Fruit fly (Drosophila melanogaster) whole organism, embryonic: ENCODE data around the gene Eip75B.

Experiments used
- Adf1 ChIP-seq: fragments of 200-800 bp; sonication (Bioruptor generic); IDR thresholded peaks from 2 replicates; pipeline ENCODE4 v1.3.6; 2022; ENCODE audit warnings: missing biosample characterization, missing genetic modification characterization
- Bdp1 ChIP-seq: fragments of 200-800 bp; sonication (Bioruptor generic); optimal IDR thresholded peaks from 3 replicates; lab custom pipeline; 2016; ENCODE audit warnings: missing biosample characterization, missing genetic modification characterization
- CG10267 ChIP-seq: fragments of 200-800 bp; sonication (Bioruptor generic); optimal IDR thresholded peaks from 2 replicates; lab custom pipeline; 2018; ENCODE audit warnings: missing biosample characterization, mild to moderate bottlenecking, missing genetic modification characterization, moderate library complexity
- CG10321 ChIP-seq: fragments of 200-800 bp; sonication (Bioruptor generic); IDR thresholded peaks from 2 replicates; pipeline ENCODE4 v1.3.6; 2022; ENCODE audit warnings: missing biosample characterization, missing genetic modification characterization
- CG10979 ChIP-seq: fragments of 200-800 bp; sonication (Bioruptor generic); optimal IDR thresholded peaks from 2 replicates; lab custom pipeline; 2018; ENCODE audit warnings: missing biosample characterization, mild to moderate bottlenecking, missing genetic modification characterization, moderate library complexity
- CG11695 ChIP-seq: fragments of 200-800 bp; sonication (Bioruptor generic); IDR thresholded peaks from 3 replicates; pipeline ENCODE4 v1.3.6; 2022; ENCODE audit warnings: missing biosample characterization, missing genetic modification characterization
- CG12391 ChIP-seq: fragments of 200-800 bp; sonication (Bioruptor generic); optimal IDR thresholded peaks from 3 replicates; lab custom pipeline; 2018; ENCODE audit warnings: missing biosample characterization, mild to moderate bottlenecking, missing genetic modification characterization, moderate library complexity
- CG12769 ChIP-seq: fragments of 200-800 bp; sonication (Bioruptor generic); optimal IDR thresholded peaks from 2 replicates; lab custom pipeline; 2019; ENCODE audit warnings: missing biosample characterization, mild to moderate bottlenecking, missing genetic modification characterization, moderate library complexity
- CG13624 ChIP-seq: fragments of 200-800 bp; sonication (Bioruptor generic); optimal IDR thresholded peaks from 2 replicates; lab custom pipeline; 2016; ENCODE audit warnings: missing biosample characterization, missing genetic modification characterization
- CG14050 ChIP-seq: fragments of 200-800 bp; sonication (Bioruptor generic); IDR thresholded peaks from 3 replicates; pipeline ENCODE4 v1.3.6; 2022; ENCODE audit warnings: missing biosample characterization, missing genetic modification characterization
- CG2199 ChIP-seq: fragments of 200-800 bp; sonication (Bioruptor generic); IDR thresholded peaks from 3 replicates; pipeline ENCODE4 v1.3.6; 2022; ENCODE audit warnings: missing biosample characterization, missing genetic modification characterization
- CG2889 ChIP-seq: fragments of 200-800 bp; sonication (Bioruptor generic); IDR thresholded peaks from 3 replicates; pipeline ENCODE4 v1.3.6; 2022; ENCODE audit warnings: missing biosample characterization, missing genetic modification characterization
- CG34224 ChIP-seq: fragments of 200-800 bp; sonication (Bioruptor generic); IDR thresholded peaks from 3 replicates; pipeline ENCODE4 v1.3.6; 2022; ENCODE audit warnings: missing biosample characterization, missing genetic modification characterization; ENCODE audit not compliant: partially characterized antibody
- CG3726 ChIP-seq: fragments of 200-800 bp; sonication (Bioruptor generic); IDR thresholded peaks from 3 replicates; pipeline ENCODE4, ENCODE4 v1.3.6; 2022; ENCODE audit warnings: missing biosample characterization, missing genetic modification characterization
- CG5245 ChIP-seq: fragments of 200-800 bp; sonication (Bioruptor generic); optimal IDR thresholded peaks from 3 replicates; lab custom pipeline; 2016; ENCODE audit warnings: missing biosample characterization, missing genetic modification characterization
- CG9817 ChIP-seq: fragments of 200-800 bp; sonication (Bioruptor generic); optimal IDR thresholded peaks from 2 replicates; lab custom pipeline; 2018; ENCODE audit warnings: missing biosample characterization, mild to moderate bottlenecking, missing genetic modification characterization, moderate library complexity
- Camta ChIP-seq: fragments of 200-800 bp; sonication (Bioruptor generic); optimal IDR thresholded peaks from 2 replicates; lab custom pipeline; 2016; ENCODE audit warnings: missing biosample characterization, missing genetic modification characterization
- Dek ChIP-seq: fragments of 200-800 bp; sonication (Bioruptor generic); optimal IDR thresholded peaks from 3 replicates; lab custom pipeline; 2019; ENCODE audit warnings: missing biosample characterization, mild to moderate bottlenecking, missing genetic modification characterization, moderate library complexity
- Doc3 ChIP-seq: fragments of 200-800 bp; sonication (Bioruptor generic); IDR thresholded peaks from 3 replicates; pipeline ENCODE4 v1.3.6; 2022; ENCODE audit warnings: missing biosample characterization, missing genetic modification characterization; ENCODE audit not compliant: partially characterized antibody
- Ets65A ChIP-seq: fragments of 200-800 bp; sonication (Bioruptor generic); peaks from one replicate; lab custom pipeline; 2016; ENCODE audit warnings: missing biosample characterization, missing genetic modification characterization
- Fer1 ChIP-seq: fragments of 200-800 bp; sonication (Bioruptor generic); optimal IDR thresholded peaks from 2 replicates; lab custom pipeline; 2017; ENCODE audit warnings: missing biosample characterization, mild to moderate bottlenecking, missing genetic modification characterization
- Gug ChIP-seq: fragments of 200-800 bp; sonication (Bioruptor generic); IDR thresholded peaks from 4 replicates; pipeline ENCODE4 v1.3.6; 2022; ENCODE audit warnings: missing biosample characterization, missing genetic modification characterization
- HLH4C ChIP-seq: fragments of 200-800 bp; sonication (Bioruptor generic); IDR thresholded peaks from 3 replicates; pipeline ENCODE4 v1.3.6; 2022; ENCODE audit warnings: missing biosample characterization, missing genetic modification characterization; ENCODE audit not compliant: partially characterized antibody
- Hmx ChIP-seq: fragments of 200-800 bp; sonication (Bioruptor generic); optimal IDR thresholded peaks from 2 replicates; lab custom pipeline; 2016; ENCODE audit warnings: missing biosample characterization, missing genetic modification characterization
- Lim3 ChIP-seq: fragments of 200-800 bp; sonication (Bioruptor generic); IDR thresholded peaks from 2 replicates; pipeline ENCODE4 v1.3.6; 2022; ENCODE audit warnings: missing biosample characterization, missing genetic modification characterization
- Nf-YB ChIP-seq: fragments of 200-800 bp; sonication (Bioruptor generic); optimal IDR thresholded peaks from 3 replicates; lab custom pipeline; 2019; ENCODE audit warnings: missing biosample characterization, mild to moderate bottlenecking, missing genetic modification characterization, moderate library complexity
- Rfx ChIP-seq: fragments of 200-800 bp; sonication (Bioruptor generic); IDR thresholded peaks from 2 replicates; pipeline ENCODE4 v1.3.6; 2022; ENCODE audit warnings: missing biosample characterization, missing genetic modification characterization
- YL-1 ChIP-seq: fragments of 200-800 bp; sonication (Bioruptor generic); optimal IDR thresholded peaks from 3 replicates; lab custom pipeline; 2017; ENCODE audit warnings: missing biosample characterization, mild to moderate bottlenecking, missing genetic modification characterization
- ash1 ChIP-seq: fragments of 200-800 bp; sonication (Bioruptor generic); optimal IDR thresholded peaks from 2 replicates; lab custom pipeline; 2018; ENCODE audit warnings: missing biosample characterization, mild to moderate bottlenecking, missing genetic modification characterization
- chm ChIP-seq: fragments of 200-800 bp; sonication (Bioruptor generic); IDR thresholded peaks from 2 replicates; pipeline ENCODE4 v1.3.6; 2022; ENCODE audit warnings: missing biosample characterization, missing genetic modification characterization
- ci ChIP-seq: fragments of 200-800 bp; sonication (Bioruptor generic); IDR thresholded peaks from 3 replicates; pipeline ENCODE4 v1.3.6; 2022; ENCODE audit warnings: missing biosample characterization, missing genetic modification characterization
- dmrt99B ChIP-seq: fragments of 200-800 bp; sonication (Bioruptor generic); optimal IDR thresholded peaks from 2 replicates; lab custom pipeline; 2018; ENCODE audit warnings: missing biosample characterization, mild to moderate bottlenecking, missing genetic modification characterization, moderate library complexity
- gsb ChIP-seq: fragments of 200-800 bp; sonication (Bioruptor generic); IDR thresholded peaks from 2 replicates; pipeline ENCODE4 v1.3.6; 2022; ENCODE audit warnings: missing biosample characterization, missing genetic modification characterization
- her ChIP-seq: fragments of 200-800 bp; sonication (Bioruptor generic); optimal IDR thresholded peaks from 2 replicates; lab custom pipeline; 2016; ENCODE audit warnings: missing biosample characterization, missing genetic modification characterization
- ind ChIP-seq: fragments of 200-800 bp; sonication (Bioruptor generic); optimal IDR thresholded peaks from 3 replicates; lab custom pipeline; 2016; ENCODE audit warnings: missing biosample characterization, missing genetic modification characterization
- nom ChIP-seq: fragments of 200-800 bp; sonication (Bioruptor generic); optimal IDR thresholded peaks from 2 replicates; lab custom pipeline; 2017; ENCODE audit warnings: missing biosample characterization, missing genetic modification characterization, mild to moderate bottlenecking, moderate library complexity, missing genetic modification reagents
- pan ChIP-seq, 4 experiments: fragments of >200 bp in 3 of 4; fragments of 200-800 bp in 1 of 4; sonication (Bioruptor generic) in 1 of 4; optimal IDR thresholded peaks in 3 of 4; IDR thresholded peaks in 1 of 4; 2 replicates each; pipeline versions ENCODE4 v1.3.6 to Lab custom; 2017 to 2022; ENCODE audit warnings: missing biosample characterization in 2 of 4, missing genetic modification characterization in 2 of 4, mixed read lengths in 1 of 4
- phol ChIP-seq: fragments of 200-800 bp; sonication (Bioruptor generic); optimal IDR thresholded peaks from 3 replicates; lab custom pipeline; 2018; ENCODE audit warnings: missing biosample characterization, mild to moderate bottlenecking, missing genetic modification characterization, moderate library complexity
- prd ChIP-seq, 3 experiments: fragments of >200 bp in 2 of 3; fragments of 200-800 bp in 1 of 3; sonication (Bioruptor generic) in 1 of 3; optimal IDR thresholded peaks in 2 of 3; IDR thresholded peaks in 1 of 3; 2 replicates in 2 of 3; 3 replicates in 1 of 3; pipeline versions ENCODE4 v1.3.6 to Lab custom; 2017 to 2022; ENCODE audit warnings: missing biosample characterization in 1 of 3, missing genetic modification characterization in 1 of 3
- pzg ChIP-seq: fragments of 200-800 bp; sonication (Bioruptor generic); optimal IDR thresholded peaks from 3 replicates; lab custom pipeline; 2018; ENCODE audit warnings: missing biosample characterization, mild to moderate bottlenecking, missing genetic modification characterization, moderate library complexity
- repo ChIP-seq: fragments of 200-800 bp; sonication (Bioruptor generic); optimal IDR thresholded peaks from 2 replicates; lab custom pipeline; 2016; ENCODE audit warnings: missing biosample characterization, missing genetic modification characterization
- row ChIP-seq: fragments of 200-800 bp; sonication (Bioruptor generic); IDR thresholded peaks from 3 replicates; pipeline ENCODE4 v1.3.6; 2022; ENCODE audit warnings: missing biosample characterization, missing genetic modification characterization
- sisA ChIP-seq: fragments of 200-800 bp; sonication (Bioruptor generic); IDR thresholded peaks from 2 replicates; pipeline ENCODE4 v1.3.6; 2022; ENCODE audit warnings: missing biosample characterization, missing genetic modification characterization
- sob ChIP-seq: fragments of 200-800 bp; sonication (Bioruptor generic); IDR thresholded peaks from 2 replicates; pipeline ENCODE4 v1.3.6; 2022; ENCODE audit warnings: missing biosample characterization, missing genetic modification characterization
- tna ChIP-seq: fragments of 200-800 bp; sonication (Bioruptor generic); IDR thresholded peaks from 2 replicates; pipeline ENCODE4 v1.3.6; 2022; ENCODE audit warnings: missing biosample characterization, missing genetic modification characterization; ENCODE audit not compliant: partially characterized antibody

The Eip75B gene

DNA sequence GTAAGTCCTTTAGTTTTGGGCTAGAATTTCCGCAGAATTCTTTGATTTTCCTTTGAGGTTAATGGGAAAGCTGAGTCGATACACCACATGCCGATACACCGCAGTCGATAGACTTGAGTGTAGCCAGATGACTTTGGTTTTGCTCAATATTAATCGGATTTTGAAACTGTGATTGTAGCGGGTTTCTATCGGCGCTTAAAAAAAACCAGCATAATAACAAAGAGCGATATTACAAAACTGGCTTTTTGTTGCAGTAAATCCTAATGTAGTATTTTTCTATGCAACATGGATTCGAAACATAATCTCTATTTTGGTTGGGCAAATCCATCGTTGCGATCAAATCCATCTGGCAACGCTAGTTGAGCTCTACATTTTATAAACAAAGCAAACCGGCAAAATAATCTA lies 45.0 kb upstream of the Eip75B start, which contains the start of the genes Polr3D and mus304 (continued):
- TF ChIP-seq CG12391 (tag; lab: Kevin White, UChicago), result peak; percentile 18

dm6 chr3L:18106021-18106944 lies 41.8 kb upstream of the Eip75B start, which contains the start of the genes CG13698 and mRpS26:
Gene CG13698, minus strand, starts transcription at chr3L:18106149.
Gene mRpS26, plus strand, starts transcription at chr3L:18106579.
- TF ChIP-seq nom (GFP tag; lab: Kevin White, UChicago) (no peak), CG11695 (GFP tag; lab: Robert Waterston, UW) (no peak; the same call in 2 of the 3 replicates), Rfx (peak; percentile 80), Fer1 (GFP tag; lab: Kevin White, UChicago) (peak; percentile 71), Gug (no peak; the same call in 3 of the 4 replicates), her (GFP tag; lab: Kevin White, UChicago) (peak; percentile 99), CG10979 (peak; percentile 52), Nf-YB (GFP tag; lab: Kevin White, UChicago) (peak; percentile 49), Doc3 (GFP tag; lab: Robert Waterston, UW) (no peak; the same call in 2 of the 3 replicates), Camta (no peak), pzg (GFP tag; lab: Kevin White, UChicago) (peak; percentile 58), CG10321 (GFP tag; lab: Robert Waterston, UW) (no peak), sob (peak; percentile 42; the same call in 1 of the 2 replicates), tna (no peak; the same call in 1 of the 2 replicates), row (GFP tag; lab: Robert Waterston, UW) (peak; percentile 89), dmrt99B (tag; lab: Kevin White, UChicago) (peak; percentile 74), CG5245 (GFP tag; lab: Kevin White, UChicago) (no peak), CG9817 (tag; lab: Kevin White, UChicago) (peak; percentile 77), YL-1 (GFP tag; lab: Kevin White, UChicago) (peak; percentile 70), CG12769 (tag; lab: Kevin White, UChicago) (peak; percentile 68), prd (optimal IDR thresholded peaks at IDR 0.05; lab: Kevin White, UChicago) (no peak), prd (GFP tag; IDR thresholded peaks at IDR 0.05; lab: Robert Waterston, UW) (peak; percentile 75), Lim3 (GFP tag; lab: Robert Waterston, UW) (no peak), phol (peak; percentile 77), CG14050 (peak; percentile 50; the same call in 2 of the 3 replicates), chm (GFP tag; lab: Robert Waterston, UW) (peak; percentile 52), CG3726 (GFP tag; lab: Robert Waterston, UW) (no peak; the same call in 2 of the 3 replicates), gsb (GFP tag; lab: Robert Waterston, UW) (no peak), CG2199 (peak; percentile 71; the same call in 2 of the 3 replicates), CG2889 (GFP tag; lab: Robert Waterston, UW) (no peak), Adf1 (GFP tag; lab: Robert Waterston, UW) (0 out of 2 replicates have a peak, but pooled peaks have one; percentile 1), Bdp1 (GFP tag; lab: Kevin White, UChicago) (peak; percentile 19), HLH4C (peak; percentile 54), Dek (tag; lab: Kevin White, UChicago) (peak; percentile 73), repo (GFP tag; lab: Kevin White, UChicago) (peak; percentile 10), sisA (peak; percentile 49), CG10267 (tag; lab: Kevin White, UChicago) (peak; percentile 65), Ets65A (GFP tag; lab: Kevin White, UChicago) (peak; percentile 91), ind (peak; percentile 71), ci (GFP tag; lab: Robert Waterston, UW) (peak; percentile 19; the same call in 1 of the 3 replicates), CG34224 (GFP tag; lab: Robert Waterston, UW) (no peak; the same call in 2 of the 3 replicates), CG13624 (GFP tag; lab: Kevin White, UChicago) (peak; percentile 48), Hmx (no peak), ash1 (GFP tag; lab: Kevin White, UChicago) (no peak), pan (optimal IDR thresholded peaks at IDR 0.05; lab: Kevin White, UChicago) (no peak), pan (GFP tag; optimal IDR thresholded peaks at IDR 0.05 in 1 of 2, IDR thresholded peaks at IDR 0.05 in 1 of 2) (peak in 1 of 2 experiments; percentile 69)
